Fruit fly (Drosophila melanogaster): Measurements from ENCODE around the gene CIA30.

DNA sequence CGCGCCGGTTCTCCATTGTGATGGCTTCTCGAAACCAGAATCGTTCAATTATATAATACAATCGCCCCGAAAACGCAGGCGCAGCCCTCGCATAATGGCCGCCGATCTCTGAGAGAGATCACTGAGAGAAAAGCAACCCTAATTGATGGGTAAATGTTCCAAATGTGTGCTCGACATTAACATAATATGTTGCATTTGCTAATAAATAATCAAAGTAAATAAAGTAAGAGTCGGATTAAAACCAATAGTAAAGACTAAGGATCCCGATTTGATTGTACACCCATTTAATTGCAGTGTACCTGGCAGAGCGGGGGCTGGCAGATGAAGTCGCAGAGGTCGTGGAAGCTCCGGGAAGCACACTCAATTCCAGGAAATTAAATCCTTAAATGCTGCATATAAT lies 32.2 kb upstream of the CIA30 start:
- TF ChIP-seq insv (optimal IDR thresholded peaks at IDR 0.05) (no peak), psq (optimal IDR thresholded peaks at IDR 0.05) (no peak), h (optimal IDR thresholded peaks at IDR 0.05) (no peak), ttk (optimal IDR thresholded peaks at IDR 0.05) (no peak), Myc (optimal IDR thresholded peaks at IDR 0.05) (no peak), Sin3A (optimal IDR thresholded peaks at IDR 0.05) (no peak)

Measured in Kc167 (cell line).